Worm (Caenorhabditis elegans): Measurements from ENCODE around the gene ZK742.7.

Gene ZK742.7

ce11 chrV:7785885-7786284 is 12.3 kb upstream of the ZK742.7 start:
- TF ChIP-seq tra-4 (tag; optimal IDR thresholded peaks at IDR 0.05) (no peak), sea-1 (GFP tag; conservative IDR thresholded peaks at IDR 0.05) (no peak), hmbx-1 (tag; optimal IDR thresholded peaks at IDR 0.05) (no peak), hnd-1 (tag; optimal IDR thresholded peaks at IDR 0.05) (no peak), hmg-4 (GFP tag; optimal IDR thresholded peaks at IDR 0.05) (no peak), ama-1 (optimal IDR thresholded peaks at IDR 0.05) (no peak), tbx-37 (GFP tag; conservative IDR thresholded peaks at IDR 0.05) (no peak), ets-7 (tag; optimal IDR thresholded peaks at IDR 0.05) (no peak), B0310.2 (tag; optimal IDR thresholded peaks at IDR 0.05) (no peak), scrt-1 (GFP tag; IDR thresholded peaks at IDR 0.05) (no peak), ceh-36 (tag; optimal IDR thresholded peaks at IDR 0.05) (no peak), tbx-11 (GFP tag; IDR thresholded peaks at IDR 0.05) (no peak), ceh-13 (GFP tag; optimal IDR thresholded peaks at IDR 0.05) (no peak), flt-1 (GFP tag; IDR thresholded peaks at IDR 0.05) (no peak), pes-1 (GFP tag; IDR thresholded peaks at IDR 0.05) (no peak), aly-1 (tag; optimal IDR thresholded peaks at IDR 0.05) (no peak), F13C5.2 (tag; optimal IDR thresholded peaks at IDR 0.05) (no peak)

DNA sequence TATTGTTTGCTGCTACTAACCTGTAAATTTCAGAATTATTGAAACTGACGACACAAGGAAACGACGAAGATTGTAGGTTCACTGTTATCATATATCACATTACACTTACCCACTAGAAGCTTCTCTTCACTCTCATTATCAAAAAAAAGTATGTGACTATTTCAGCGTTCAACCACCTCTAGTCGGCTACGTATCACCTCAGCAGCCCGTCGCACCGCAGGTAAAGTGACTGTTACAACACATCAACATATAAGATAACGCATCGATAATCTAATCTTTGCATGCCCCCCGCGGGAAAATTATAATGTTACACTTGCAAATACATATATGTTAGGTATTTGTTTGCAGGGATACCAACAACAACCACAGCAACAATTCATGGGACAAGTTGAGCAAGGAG is 11.5 kb upstream of the ZK742.7 start:
- TF ChIP-seq pes-1 (GFP tag; IDR thresholded peaks at IDR 0.05) (no peak), scrt-1 (GFP tag; IDR thresholded peaks at IDR 0.05) (no peak), B0310.2 (tag; optimal IDR thresholded peaks at IDR 0.05) (no peak), tbx-11 (GFP tag; IDR thresholded peaks at IDR 0.05) (no peak), flt-1 (GFP tag; IDR thresholded peaks at IDR 0.05) (no peak), hmbx-1 (tag; optimal IDR thresholded peaks at IDR 0.05) (no peak), aly-1 (tag; optimal IDR thresholded peaks at IDR 0.05) (no peak), F13C5.2 (tag; optimal IDR thresholded peaks at IDR 0.05) (no peak), hnd-1 (tag; optimal IDR thresholded peaks at IDR 0.05) (no peak), ama-1 (optimal IDR thresholded peaks at IDR 0.05) (no peak), sea-1 (GFP tag; conservative IDR thresholded peaks at IDR 0.05) (no peak), tra-4 (tag; optimal IDR thresholded peaks at IDR 0.05) (no peak), ceh-36 (tag; optimal IDR thresholded peaks at IDR 0.05) (no peak), hmg-4 (GFP tag; optimal IDR thresholded peaks at IDR 0.05) (no peak), ceh-13 (GFP tag; optimal IDR thresholded peaks at IDR 0.05) (no peak)

- TF ChIP-seq tra-4 (tag; optimal IDR thresholded peaks at IDR 0.05) = no peak
- TF ChIP-seq scrt-1 (GFP tag; IDR thresholded peaks at IDR 0.05) = no peak
- TF ChIP-seq tbx-37 (GFP tag; conservative IDR thresholded peaks at IDR 0.05) = no peak
- TF ChIP-seq tbx-11 (GFP tag; IDR thresholded peaks at IDR 0.05) = no peak
- no peak for TF ChIP-seq B0310.2 (tag; optimal IDR thresholded peaks at IDR 0.05)
- TF ChIP-seq F13C5.2 (tag; optimal IDR thresholded peaks at IDR 0.05) = no peak
- no peak for TF ChIP-seq flt-1 (GFP tag; IDR thresholded peaks at IDR 0.05)
- TF ChIP-seq sea-1 (GFP tag; conservative IDR thresholded peaks at IDR 0.05) = no peak
- no peak for TF ChIP-seq ceh-13 (GFP tag; optimal IDR thresholded peaks at IDR 0.05)
- TF ChIP-seq ets-7 (tag; optimal IDR thresholded peaks at IDR 0.05) = no peak
- no peak for TF ChIP-seq aly-1 (tag; optimal IDR thresholded peaks at IDR 0.05)
- TF ChIP-seq ama-1 (optimal IDR thresholded peaks at IDR 0.05) = no peak
- TF ChIP-seq ceh-36 (tag; optimal IDR thresholded peaks at IDR 0.05) = no peak
- no peak for TF ChIP-seq hnd-1 (tag; optimal IDR thresholded peaks at IDR 0.05)
- no peak for TF ChIP-seq pes-1 (GFP tag; IDR thresholded peaks at IDR 0.05)
- no peak for TF ChIP-seq hmbx-1 (tag; optimal IDR thresholded peaks at IDR 0.05)
- TF ChIP-seq hmg-4 (GFP tag; optimal IDR thresholded peaks at IDR 0.05) = no peak
These were observed 5.1 kb upstream of the ZK742.7 start, which contains the start of gene flp-21 for ce11 chrV:7793067-7793466. TSS of gene flp-21 (plus strand) at chrV:7793367.

- TF ChIP-seq tbx-37 (GFP tag; conservative IDR thresholded peaks at IDR 0.05) = no peak
- no peak for TF ChIP-seq ceh-13 (GFP tag; optimal IDR thresholded peaks at IDR 0.05)
- no peak for TF ChIP-seq tra-4 (tag; optimal IDR thresholded peaks at IDR 0.05)
- TF ChIP-seq B0310.2 (tag; optimal IDR thresholded peaks at IDR 0.05) = no peak
- no peak for TF ChIP-seq tbx-11 (GFP tag; IDR thresholded peaks at IDR 0.05)
- TF ChIP-seq ceh-36 (tag; optimal IDR thresholded peaks at IDR 0.05) = no peak
- TF ChIP-seq hmbx-1 (tag; optimal IDR thresholded peaks at IDR 0.05) = no peak
- TF ChIP-seq F13C5.2 (tag; optimal IDR thresholded peaks at IDR 0.05) = no peak
- TF ChIP-seq hmg-4 (GFP tag; optimal IDR thresholded peaks at IDR 0.05) = no peak
- TF ChIP-seq ama-1 (optimal IDR thresholded peaks at IDR 0.05) = no peak
- no peak for TF ChIP-seq pes-1 (GFP tag; IDR thresholded peaks at IDR 0.05)
- no peak for TF ChIP-seq flt-1 (GFP tag; IDR thresholded peaks at IDR 0.05)
- TF ChIP-seq hnd-1 (tag; optimal IDR thresholded peaks at IDR 0.05) = no peak
- no peak for TF ChIP-seq scrt-1 (GFP tag; IDR thresholded peaks at IDR 0.05)
- TF ChIP-seq ets-7 (tag; optimal IDR thresholded peaks at IDR 0.05) = no peak
- no peak for TF ChIP-seq aly-1 (tag; optimal IDR thresholded peaks at IDR 0.05)
These were observed 5.4 kb downstream of the ZK742.7 start for ce11 chrV:7803563-7803962.

- TF ChIP-seq tbx-37 (GFP tag; conservative IDR thresholded peaks at IDR 0.05) = no peak
- 0 out of 2 replicates have a peak, but pooled peaks have one; percentile 55 for TF ChIP-seq sea-1 (GFP tag; conservative IDR thresholded peaks at IDR 0.05)
- TF ChIP-seq ama-1 (optimal IDR thresholded peaks at IDR 0.05) = no peak
These were observed 6.1 kb downstream of the ZK742.7 start, which contains the start of gene uvs-1 for ce11 chrV:7804064-7804800. TSS of gene uvs-1 (minus strand) at chrV:7804208.

ce11 chrV:7804801-7805163 is 6.6 kb downstream of the ZK742.7 start, which contains the start of gene xpo-1:
TSS of gene xpo-1 (plus strand) at chrV:7805064.
- no peak for TF ChIP-seq ceh-36 (tag; optimal IDR thresholded peaks at IDR 0.05)

ce11 chrV:7806629-7807028 is 8.4 kb downstream of the ZK742.7 start:
- TF ChIP-seq pes-1 (GFP tag; IDR thresholded peaks at IDR 0.05) = no peak
- no peak for TF ChIP-seq tbx-11 (GFP tag; IDR thresholded peaks at IDR 0.05)

DNA sequence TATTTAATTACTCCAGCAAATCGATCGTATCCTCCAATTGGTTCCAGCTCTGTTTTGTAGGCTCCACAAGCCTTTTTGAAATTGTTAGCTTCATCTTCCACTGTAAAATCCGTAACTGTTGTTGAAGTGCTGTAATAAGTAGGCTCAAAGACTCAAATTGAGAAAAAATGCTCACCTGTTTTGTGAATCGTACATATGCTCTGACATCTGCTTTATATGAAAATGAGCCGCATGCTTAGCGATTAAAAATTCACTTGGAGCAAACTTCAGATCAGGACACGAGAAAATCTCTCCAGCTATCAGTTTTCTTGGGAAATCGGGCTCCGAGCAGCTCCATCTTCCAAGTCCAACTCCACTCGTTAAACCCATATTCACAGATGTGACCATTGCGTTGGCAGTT is 10.3 kb downstream of the ZK742.7 start:
- TF ChIP-seq F13C5.2 (tag; optimal IDR thresholded peaks at IDR 0.05) (no peak), pes-1 (GFP tag; IDR thresholded peaks at IDR 0.05) (no peak), B0310.2 (tag; optimal IDR thresholded peaks at IDR 0.05) (no peak), ama-1 (optimal IDR thresholded peaks at IDR 0.05) (no peak), hmg-4 (GFP tag; optimal IDR thresholded peaks at IDR 0.05) (no peak), ets-7 (tag; optimal IDR thresholded peaks at IDR 0.05) (no peak), hnd-1 (tag; optimal IDR thresholded peaks at IDR 0.05) (no peak)
